Fruit fly (Drosophila melanogaster) whole organism, embryonic: ENCODE measurements around the gene CG2182.

ENCODE experiments used
- Atf6 ChIP-seq: fragments of 200-800 bp; sonication (Bioruptor generic); IDR thresholded peaks from 2 replicates; pipeline ENCODE4 v1.3.6; 2022; ENCODE audit warnings: missing biosample characterization, missing genetic modification characterization
- BEAF-32 ChIP-seq: fragments of 200-800 bp; sonication (Bioruptor generic); optimal IDR thresholded peaks from 3 replicates; lab custom pipeline; 2017; ENCODE audit warnings: missing biosample characterization, missing genetic modification characterization, mild to moderate bottlenecking, moderate library complexity, missing genetic modification reagents
- CG10462 ChIP-seq: fragments of 200-800 bp; sonication (Bioruptor generic); optimal IDR thresholded peaks from 2 replicates; lab custom pipeline; 2016; ENCODE audit warnings: missing biosample characterization, missing genetic modification characterization
- CG12236 ChIP-seq: fragments of 200-800 bp; sonication (Bioruptor generic); optimal IDR thresholded peaks from 2 replicates; lab custom pipeline; 2016; ENCODE audit warnings: missing biosample characterization, missing genetic modification characterization
- CG16779 ChIP-seq: fragments of 200-800 bp; sonication (Bioruptor generic); IDR thresholded peaks from 2 replicates; pipeline ENCODE4 v1.3.6; 2022; ENCODE audit warnings: missing biosample characterization, missing genetic modification characterization
- CG16815 ChIP-seq: fragments of 200-800 bp; sonication (Bioruptor generic); optimal IDR thresholded peaks from 3 replicates; lab custom pipeline; 2017; ENCODE audit warnings: missing biosample characterization, mild to moderate bottlenecking, missing genetic modification characterization
- CG17328 ChIP-seq: fragments of 200-800 bp; sonication (Bioruptor generic); IDR thresholded peaks from 2 replicates; pipeline ENCODE4 v1.3.6; 2022; ENCODE audit warnings: missing biosample characterization, missing genetic modification characterization
- CG17612 ChIP-seq: fragments of 200-800 bp; sonication (Bioruptor generic); IDR thresholded peaks from 2 replicates; pipeline ENCODE4 v1.3.6; 2022; ENCODE audit warnings: missing biosample characterization, missing genetic modification characterization
- CG17802 ChIP-seq: fragments of 200-800 bp; sonication (Bioruptor generic); optimal IDR thresholded peaks from 2 replicates; lab custom pipeline; 2018; ENCODE audit warnings: missing biosample characterization, mild to moderate bottlenecking, missing genetic modification characterization, moderate library complexity
- CG2129 ChIP-seq: fragments of 200-800 bp; sonication (Bioruptor generic); IDR thresholded peaks from 2 replicates; pipeline ENCODE4 v1.3.6; 2022; ENCODE audit warnings: missing biosample characterization, missing genetic modification characterization; ENCODE audit not compliant: partially characterized antibody
- CG31224 ChIP-seq: fragments of 200-800 bp; sonication (Bioruptor generic); IDR thresholded peaks from 2 replicates; pipeline ENCODE4 v1.3.6; 2022; ENCODE audit warnings: missing biosample characterization, missing genetic modification characterization
- CG31388 ChIP-seq: fragments of 200-800 bp; sonication (Bioruptor generic); optimal IDR thresholded peaks from 2 replicates; lab custom pipeline; 2016; ENCODE audit warnings: missing biosample characterization, missing genetic modification characterization
- CG3163 ChIP-seq: fragments of 200-800 bp; sonication (Bioruptor generic); optimal IDR thresholded peaks from 3 replicates; lab custom pipeline; 2016; ENCODE audit warnings: missing biosample characterization, missing genetic modification characterization
- CG4707 ChIP-seq: fragments of 200-800 bp; sonication (Bioruptor generic); optimal IDR thresholded peaks from 2 replicates; lab custom pipeline; 2018; ENCODE audit warnings: missing biosample characterization, mild to moderate bottlenecking, missing genetic modification characterization, moderate library complexity
- CG6272 ChIP-seq: fragments of 200-800 bp; sonication (Bioruptor generic); IDR thresholded peaks from 2 replicates; pipeline ENCODE4 v1.3.6; 2022; ENCODE audit warnings: missing biosample characterization, missing genetic modification characterization
- CG6765 ChIP-seq: fragments of 200-800 bp; sonication (Bioruptor generic); optimal IDR thresholded peaks from 3 replicates; lab custom pipeline; 2017; ENCODE audit warnings: missing biosample characterization, mild to moderate bottlenecking, missing genetic modification characterization
- CG8388 ChIP-seq: fragments of 200-800 bp; sonication (Bioruptor generic); optimal IDR thresholded peaks from 2 replicates; lab custom pipeline; 2019; ENCODE audit warnings: missing biosample characterization, mild to moderate bottlenecking, missing genetic modification characterization, moderate library complexity
- CG9797 ChIP-seq: fragments of 200-800 bp; sonication (Bioruptor generic); optimal IDR thresholded peaks from 3 replicates; lab custom pipeline; 2018; ENCODE audit warnings: missing biosample characterization, mild to moderate bottlenecking, missing genetic modification characterization
- CG9817 ChIP-seq: fragments of 200-800 bp; sonication (Bioruptor generic); optimal IDR thresholded peaks from 2 replicates; lab custom pipeline; 2018; ENCODE audit warnings: missing biosample characterization, mild to moderate bottlenecking, missing genetic modification characterization, moderate library complexity
- Fer2 ChIP-seq: fragments of 200-800 bp; sonication (Bioruptor generic); optimal IDR thresholded peaks from 2 replicates; lab custom pipeline; 2018; ENCODE audit warnings: missing biosample characterization, mild to moderate bottlenecking, missing genetic modification characterization, moderate library complexity
- Gsc ChIP-seq: fragments of 200-800 bp; sonication (Bioruptor generic); IDR thresholded peaks from 2 replicates; pipeline ENCODE4 v1.3.6; 2022; ENCODE audit warnings: missing biosample characterization, missing genetic modification characterization
- H15 ChIP-seq: fragments of 200-800 bp; sonication (Bioruptor generic); IDR thresholded peaks from 3 replicates; pipeline ENCODE4 v1.3.6; 2022; ENCODE audit warnings: missing biosample characterization, missing genetic modification characterization
- Hmr ChIP-seq: fragments of 200-800 bp; sonication (Bioruptor generic); optimal IDR thresholded peaks from 3 replicates; lab custom pipeline; 2017; ENCODE audit warnings: mild to moderate bottlenecking, missing biosample characterization, missing genetic modification reagents, missing genetic modification characterization
- Hsf ChIP-seq: fragments of 200-800 bp; sonication (Bioruptor generic); optimal IDR thresholded peaks from 3 replicates; lab custom pipeline; 2016; ENCODE audit warnings: missing biosample characterization, missing genetic modification characterization
- MBD-R2 ChIP-seq: fragments of 200-800 bp; sonication (Bioruptor generic); IDR thresholded peaks from 2 replicates; pipeline ENCODE4 v1.3.6; 2022; ENCODE audit warnings: missing biosample characterization, missing genetic modification characterization
- MTF-1 ChIP-seq: fragments of 200-800 bp; sonication (Bioruptor generic); optimal IDR thresholded peaks from 2 replicates; lab custom pipeline; 2018; ENCODE audit warnings: missing biosample characterization, mild to moderate bottlenecking, missing genetic modification characterization, borderline replicate concordance
- Med ChIP-seq: fragments of 200-800 bp; sonication (Bioruptor generic); peaks from one replicate; lab custom pipeline; 2016; ENCODE audit warnings: missing biosample characterization, missing genetic modification characterization, mild to moderate bottlenecking, inconsistent platforms, moderate library complexity
- Mes4 ChIP-seq: fragments of 200-800 bp; sonication (Bioruptor generic); optimal IDR thresholded peaks from 2 replicates; lab custom pipeline; 2016; ENCODE audit warnings: missing biosample characterization, missing genetic modification characterization
- Nf-YB ChIP-seq: fragments of 200-800 bp; sonication (Bioruptor generic); optimal IDR thresholded peaks from 3 replicates; lab custom pipeline; 2019; ENCODE audit warnings: missing biosample characterization, mild to moderate bottlenecking, missing genetic modification characterization, moderate library complexity
- Pdp1 ChIP-seq, 2 experiments: fragments of 200-800 bp; sonication (Bioruptor generic); optimal IDR thresholded peaks; 3 replicates each; lab custom pipeline; 2016; ENCODE audit warnings: missing biosample characterization in 2 of 2, missing genetic modification characterization in 2 of 2, mild to moderate bottlenecking in 1 of 2, moderate library complexity in 1 of 2
- TFAM ChIP-seq: fragments of 200-800 bp; sonication (Bioruptor generic); optimal IDR thresholded peaks from 2 replicates; lab custom pipeline; 2017; ENCODE audit warnings: missing biosample characterization, missing genetic modification characterization, inconsistent platforms
- ab ChIP-seq: fragments of 200-800 bp; sonication (Bioruptor generic); optimal IDR thresholded peaks from 2 replicates; lab custom pipeline; 2016; ENCODE audit warnings: missing biosample characterization, missing genetic modification characterization
- ash1 ChIP-seq: fragments of 200-800 bp; sonication (Bioruptor generic); optimal IDR thresholded peaks from 2 replicates; lab custom pipeline; 2018; ENCODE audit warnings: missing biosample characterization, mild to moderate bottlenecking, missing genetic modification characterization
- bowl ChIP-seq: fragments of 200-800 bp; sonication (Bioruptor generic); IDR thresholded peaks from 2 replicates; pipeline ENCODE4 v1.3.6; 2022; ENCODE audit warnings: missing biosample characterization, missing genetic modification characterization
- bsh ChIP-seq, 2 experiments: fragments of 200-800 bp; sonication (Bioruptor generic); optimal IDR thresholded peaks; 2 replicates each; lab custom pipeline; 2017 to 2018; ENCODE audit warnings: mild to moderate bottlenecking in 2 of 2, missing biosample characterization in 2 of 2, missing genetic modification characterization in 2 of 2, moderate library complexity in 1 of 2
- chif ChIP-seq, 2 experiments: fragments of 200-800 bp; sonication (Bioruptor generic); optimal IDR thresholded peaks; 3 replicates each; lab custom pipeline; 2016; ENCODE audit warnings: missing biosample characterization in 2 of 2, missing genetic modification characterization in 2 of 2
- chn ChIP-seq: fragments of 200-800 bp; sonication (Bioruptor generic); optimal IDR thresholded peaks from 2 replicates; lab custom pipeline; 2016; ENCODE audit warnings: missing biosample characterization, missing genetic modification characterization
- ci ChIP-seq: fragments of 200-800 bp; sonication (Bioruptor generic); IDR thresholded peaks from 3 replicates; pipeline ENCODE4 v1.3.6; 2022; ENCODE audit warnings: missing biosample characterization, missing genetic modification characterization
- dan ChIP-seq: fragments of 200-800 bp; sonication (Bioruptor generic); IDR thresholded peaks from 2 replicates; pipeline ENCODE4 v1.3.6; 2022; ENCODE audit warnings: missing biosample characterization, missing genetic modification characterization
- exex ChIP-seq: fragments of 200-800 bp; sonication (Bioruptor generic); optimal IDR thresholded peaks from 4 replicates; lab custom pipeline; 2018; ENCODE audit warnings: missing biosample characterization, mild to moderate bottlenecking, missing genetic modification characterization, moderate library complexity
- gfzf ChIP-seq: fragments of 200-800 bp; sonication (Bioruptor generic); optimal IDR thresholded peaks from 2 replicates; lab custom pipeline; 2016; ENCODE audit warnings: missing biosample characterization, mild to moderate bottlenecking, missing genetic modification characterization, moderate library complexity
- grau ChIP-seq: fragments of 200-800 bp; optimal IDR thresholded peaks from 3 replicates; lab custom pipeline; 2019; ENCODE audit warnings: missing biosample characterization, mild to moderate bottlenecking, missing genetic modification characterization, moderate library complexity
- gt ChIP-seq: fragments of 200-800 bp; sonication (Bioruptor generic); IDR thresholded peaks from 2 replicates; pipeline ENCODE4 v1.3.6; 2022; ENCODE audit warnings: missing biosample characterization, missing genetic modification characterization
- h ChIP-seq: fragments of >200 bp; optimal IDR thresholded peaks from 2 replicates; lab custom pipeline; 2017
- hb ChIP-seq: fragments of 200-800 bp; sonication (Bioruptor generic); IDR thresholded peaks from 3 replicates; pipeline ENCODE4 v1.3.6; 2022; ENCODE audit warnings: missing biosample characterization, missing genetic modification characterization; ENCODE audit not compliant: partially characterized antibody
- kah ChIP-seq: fragments of 200-800 bp; sonication (Bioruptor generic); optimal IDR thresholded peaks from 2 replicates; lab custom pipeline; 2018; ENCODE audit warnings: missing biosample characterization, mild to moderate bottlenecking, missing genetic modification characterization
- onecut ChIP-seq: fragments of 200-800 bp; sonication (Bioruptor generic); IDR thresholded peaks from 2 replicates; pipeline ENCODE4 v1.3.6; 2022; ENCODE audit warnings: missing biosample characterization, missing genetic modification characterization
- org-1 ChIP-seq: fragments of 200-800 bp; sonication (Bioruptor generic); optimal IDR thresholded peaks from 2 replicates; lab custom pipeline; 2017; ENCODE audit warnings: missing biosample characterization, missing genetic modification characterization
- sim ChIP-seq: fragments of 200-800 bp; sonication (Bioruptor generic); IDR thresholded peaks from 2 replicates; pipeline ENCODE4 v1.3.6; 2022; ENCODE audit warnings: missing biosample characterization, missing genetic modification characterization
- tx ChIP-seq: fragments of 200-800 bp; sonication (Bioruptor generic); optimal IDR thresholded peaks from 2 replicates; lab custom pipeline; 2016; ENCODE audit warnings: missing biosample characterization, missing genetic modification characterization

Gene CG2182

DNA sequence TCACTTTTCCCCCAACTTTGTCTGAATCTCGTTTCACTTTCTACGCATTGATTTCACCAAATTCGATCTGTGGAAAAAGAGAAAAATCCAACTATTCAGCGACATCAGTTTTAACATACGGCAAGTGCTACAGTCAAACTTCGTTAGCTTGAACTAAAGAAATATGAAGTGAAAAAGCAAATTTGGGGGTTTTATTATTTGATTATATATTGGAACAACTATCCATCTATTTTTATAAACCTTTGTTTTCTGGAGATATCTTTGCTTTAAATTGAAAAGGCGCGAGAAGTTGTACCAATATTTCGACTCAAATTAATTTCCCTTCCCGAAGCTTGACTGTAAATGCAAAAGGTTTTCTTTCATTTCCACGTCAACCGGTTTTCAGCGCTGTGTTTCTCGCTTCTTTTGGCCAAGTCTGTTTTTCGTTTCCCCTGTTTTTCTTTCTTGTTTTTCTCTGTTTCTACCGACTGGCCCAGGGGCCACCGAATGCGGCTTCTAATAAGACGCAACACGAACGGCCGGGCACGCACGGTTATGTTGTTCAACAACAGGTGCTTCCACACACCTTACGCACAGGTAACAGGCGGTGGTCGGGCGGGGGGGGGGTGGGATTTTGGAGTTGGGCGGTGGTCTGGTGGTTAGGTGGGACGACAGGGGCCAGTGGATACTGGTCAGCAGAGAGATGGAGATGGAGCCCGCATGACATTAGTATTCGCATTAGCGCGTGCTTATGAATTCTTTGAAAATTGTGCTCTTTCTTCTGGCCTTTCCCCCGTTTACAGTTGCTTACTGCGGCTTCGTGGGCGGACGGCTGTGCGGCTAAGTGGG lies 23.4 kb upstream of the CG2182 start (continued):
- TF ChIP-seq ash1 (GFP tag; lab: Kevin White, UChicago) (no peak), CG2129 (GFP tag; lab: Robert Waterston, UW) (no peak), Fer2 (tag; lab: Kevin White, UChicago) (no peak), gfzf (GFP tag; lab: Kevin White, UChicago) (no peak), CG17612 (GFP tag; lab: Robert Waterston, UW) (no peak), ci (GFP tag; lab: Robert Waterston, UW) (peak; percentile 74), CG31388 (GFP tag; lab: Kevin White, UChicago) (no peak), CG9797 (GFP tag; lab: Kevin White, UChicago) (no peak), grau (tag; lab: Kevin White, UChicago) (peak; percentile 98), CG6272 (GFP tag; lab: Robert Waterston, UW) (no peak), CG6765 (no peak), gt (GFP tag; lab: Robert Waterston, UW) (no peak), ab (no peak), chn (GFP tag; lab: Kevin White, UChicago) (peak; percentile 33), Atf6 (GFP tag; lab: Robert Waterston, UW) (no peak), Hmr (GFP tag; lab: Kevin White, UChicago) (no peak), MTF-1 (GFP tag; lab: Kevin White, UChicago) (no peak), BEAF-32 (GFP tag; lab: Kevin White, UChicago) (no peak), dan (GFP tag; lab: Robert Waterston, UW) (no peak), CG4707 (GFP tag; lab: Kevin White, UChicago) (peak; percentile 40), Hsf (GFP tag; lab: Kevin White, UChicago) (peak; percentile 59), bsh (GFP tag; optimal IDR thresholded peaks at IDR 0.05; lab: Kevin White, UChicago) (peak; percentile 55 to 88), Med (peak; percentile 81), H15 (GFP tag; lab: Robert Waterston, UW) (0 out of 3 replicates have a peak, but pooled peaks have one; percentile 32), CG3163 (GFP tag; lab: Kevin White, UChicago) (no peak), CG17802 (tag; lab: Kevin White, UChicago) (no peak), tx (GFP tag; lab: Kevin White, UChicago) (no peak), kah (GFP tag; lab: Kevin White, UChicago) (no peak), org-1 (peak; percentile 35), TFAM (GFP tag; lab: Kevin White, UChicago) (no peak), Pdp1 (GFP tag; optimal IDR thresholded peaks at IDR 0.05; lab: Kevin White, UChicago) (peak in 1 of 2 experiments; percentile 35), Mes4 (GFP tag; lab: Kevin White, UChicago) (peak; percentile 56), CG16815 (GFP tag; lab: Kevin White, UChicago) (peak; percentile 34), bowl (no peak), Gsc (GFP tag; lab: Robert Waterston, UW) (no peak), CG16779 (no peak), CG31224 (GFP tag; lab: Robert Waterston, UW) (no peak), onecut (GFP tag; lab: Robert Waterston, UW) (peak; percentile 35; the same call in 1 of the 2 replicates), CG8388 (GFP tag; lab: Kevin White, UChicago) (peak; percentile 68), exex (tag; lab: Kevin White, UChicago) (no peak), h (no peak), chif (GFP tag; optimal IDR thresholded peaks at IDR 0.05; lab: Kevin White, UChicago) (peak; percentile 13 to 60), CG12236 (GFP tag; lab: Kevin White, UChicago) (peak; percentile 2), Nf-YB (GFP tag; lab: Kevin White, UChicago) (peak; percentile 21), sim (no peak), MBD-R2 (GFP tag; lab: Robert Waterston, UW) (no peak), CG17328 (peak; percentile 64; the same call in 1 of the 2 replicates), CG9817 (no peak), CG10462 (GFP tag; lab: Kevin White, UChicago) (no peak), hb (no peak)
